Worm (Caenorhabditis elegans): ENCODE measurements around the gene mig-21.
A peak's percentile ranks its signal among the peaks of the same experiment; 100 is the strongest.

The mig-21 gene

ce11 chrIII:5846412-5846811 lies 31.8 kb downstream of the mig-21 start:
- peak; percentile 39 for TF ChIP-seq ces-1 (GFP tag; optimal IDR thresholded peaks at IDR 0.05)
- TF ChIP-seq pha-4 (tag; optimal IDR thresholded peaks at IDR 0.05): no peak
- TF ChIP-seq drap-1 (GFP tag; optimal IDR thresholded peaks at IDR 0.05): no peak
- TF ChIP-seq nhr-28 (tag; optimal IDR thresholded peaks at IDR 0.05): no peak
- no peak for TF ChIP-seq hlh-1 (tag; optimal IDR thresholded peaks at IDR 0.05)

- TF ChIP-seq elt-1 (tag; optimal IDR thresholded peaks at IDR 0.05; ENCODE audit: borderline replicate concordance, insufficient read depth) (no peak), ces-1 (GFP tag; optimal IDR thresholded peaks at IDR 0.05) (peak; percentile 85)
Observed at ce11 chrIII:5845483-5845882, 32.7 kb downstream of the mig-21 start.

ce11 chrIII:5843662-5844061 lies 34.5 kb downstream of the mig-21 start:
- TF ChIP-seq flh-1 (GFP tag; optimal IDR thresholded peaks at IDR 0.05): no peak
- TF ChIP-seq nhr-76 (tag; optimal IDR thresholded peaks at IDR 0.05): no peak

ce11 chrIII:5842920-5843319 lies 35.3 kb downstream of the mig-21 start:
- TF ChIP-seq nhr-237 (tag; optimal IDR thresholded peaks at IDR 0.05) (no peak), lsy-2 (tag; optimal IDR thresholded peaks at IDR 0.05) (no peak), lin-32 (GFP tag; optimal IDR thresholded peaks at IDR 0.05) (no peak), nhr-12 (tag; optimal IDR thresholded peaks at IDR 0.05) (no peak), nhr-2 (tag; optimal IDR thresholded peaks at IDR 0.05) (no peak), M03D4.4 (tag; optimal IDR thresholded peaks at IDR 0.05) (no peak), zip-8 (tag; optimal IDR thresholded peaks at IDR 0.05) (no peak), tbx-8 (GFP tag; optimal IDR thresholded peaks at IDR 0.05) (no peak), ceh-39 (tag; optimal IDR thresholded peaks at IDR 0.05) (no peak), lin-13 (tag; optimal IDR thresholded peaks at IDR 0.05) (no peak), pha-4 (tag; optimal IDR thresholded peaks at IDR 0.05) (no peak), unc-62 (GFP tag; optimal IDR thresholded peaks at IDR 0.05) (no peak)

- TF ChIP-seq unc-62 (GFP tag; optimal IDR thresholded peaks at IDR 0.05) (no peak), nhr-237 (tag; optimal IDR thresholded peaks at IDR 0.05) (no peak), sem-2 (GFP tag; optimal IDR thresholded peaks at IDR 0.05) (no peak), sptf-1 (tag; optimal IDR thresholded peaks at IDR 0.05) (no peak), ces-1 (GFP tag; optimal IDR thresholded peaks at IDR 0.05) (no peak), nhr-76 (tag; optimal IDR thresholded peaks at IDR 0.05) (no peak), hlh-1 (tag; optimal IDR thresholded peaks at IDR 0.05) (no peak), snpc-4 (tag; optimal IDR thresholded peaks at IDR 0.05) (no peak), ceh-39 (tag; optimal IDR thresholded peaks at IDR 0.05) (no peak), cnd-1 (tag; optimal IDR thresholded peaks at IDR 0.05) (no peak), lsy-2 (tag; optimal IDR thresholded peaks at IDR 0.05) (no peak), flh-1 (GFP tag; optimal IDR thresholded peaks at IDR 0.05) (no peak), pha-4 (tag; optimal IDR thresholded peaks at IDR 0.05) (no peak), ztf-11 (tag; optimal IDR thresholded peaks at IDR 0.05) (no peak), nhr-2 (tag; optimal IDR thresholded peaks at IDR 0.05) (no peak), elt-3 (tag; optimal IDR thresholded peaks at IDR 0.05) (no peak), tbx-8 (GFP tag; optimal IDR thresholded peaks at IDR 0.05) (no peak)
Observed at ce11 chrIII:5841676-5842075, 36.5 kb downstream of the mig-21 start.

ce11 chrIII:5840815-5841573 lies 37.2 kb downstream of the mig-21 start:
- TF ChIP-seq sptf-1 (tag; optimal IDR thresholded peaks at IDR 0.05) (no peak), ham-2 (GFP tag; optimal IDR thresholded peaks at IDR 0.05) (no peak), ceh-83 (GFP tag; optimal IDR thresholded peaks at IDR 0.05) (no peak), nhr-2 (tag; optimal IDR thresholded peaks at IDR 0.05) (no peak), unc-62 (GFP tag; optimal IDR thresholded peaks at IDR 0.05) (no peak), unc-120 (tag; optimal IDR thresholded peaks at IDR 0.05; ENCODE audit: poor library complexity, severe bottlenecking) (no peak), ztf-11 (tag; optimal IDR thresholded peaks at IDR 0.05) (no peak), ceh-43 (GFP tag; optimal IDR thresholded peaks at IDR 0.05) (no peak), nhr-237 (tag; optimal IDR thresholded peaks at IDR 0.05) (no peak), tbx-8 (GFP tag; optimal IDR thresholded peaks at IDR 0.05) (no peak)
